Worm (Caenorhabditis elegans): Measurements from ENCODE around the gene gana-1.

DNA sequence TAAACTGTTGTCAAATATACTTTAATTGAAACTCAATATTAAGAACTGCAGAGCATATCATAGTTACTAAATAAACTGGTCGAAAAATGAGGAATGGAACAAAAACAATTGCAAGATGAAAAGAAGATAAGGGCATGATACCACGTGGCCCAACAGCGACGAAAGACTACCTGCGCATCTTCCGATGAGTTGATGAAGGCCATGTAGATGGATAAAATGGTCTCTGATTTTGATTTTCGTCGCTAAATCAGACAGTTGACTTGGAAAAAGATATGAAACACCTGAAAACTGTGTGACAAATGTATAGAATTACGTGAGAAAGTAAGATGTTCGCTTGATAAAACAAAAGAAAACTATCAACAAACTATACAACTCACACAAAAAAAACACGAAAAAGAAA, 15.6 kb upstream of the gana-1 start:
- peak; percentile 35 for TF ChIP-seq unc-130 (tag; optimal IDR thresholded peaks at IDR 0.05)
- TF ChIP-seq skn-1 (tag; optimal IDR thresholded peaks at IDR 0.05) = no peak
